Fruit fly (Drosophila melanogaster) whole organism, embryonic: ENCODE data around the gene Reg-2.

Source experiments
- ATbp ChIP-seq: fragments of 200-800 bp; sonication (Bioruptor generic); optimal IDR thresholded peaks from 2 replicates; lab custom pipeline; 2017; ENCODE audit warnings: missing biosample characterization, mild to moderate bottlenecking, missing genetic modification characterization, missing genetic modification reagents
- Abd-B ChIP-seq: fragments of 200-800 bp; sonication (Bioruptor generic); optimal IDR thresholded peaks from 2 replicates; lab custom pipeline; 2018; ENCODE audit warnings: missing biosample characterization, mild to moderate bottlenecking, missing genetic modification characterization, moderate library complexity
- C15 ChIP-seq: fragments of 200-800 bp; sonication (Bioruptor generic); IDR thresholded peaks from 3 replicates; pipeline ENCODE4 v1.3.6; 2022; ENCODE audit warnings: missing biosample characterization, missing genetic modification characterization
- CG10147 ChIP-seq: fragments of 200-800 bp; sonication (Bioruptor generic); optimal IDR thresholded peaks from 2 replicates; lab custom pipeline; 2019; ENCODE audit warnings: missing biosample characterization, mild to moderate bottlenecking, missing genetic modification characterization, moderate library complexity
- CG10431 ChIP-seq: fragments of 200-800 bp; sonication (Bioruptor generic); optimal IDR thresholded peaks from 3 replicates; lab custom pipeline; 2018; ENCODE audit warnings: missing biosample characterization, mild to moderate bottlenecking, missing genetic modification characterization
- CG11093 ChIP-seq: fragments of 200-800 bp; sonication (Bioruptor generic); IDR thresholded peaks from 3 replicates; pipeline ENCODE4 v1.3.6; 2022; ENCODE audit warnings: missing biosample characterization, missing genetic modification characterization
- CG11723 ChIP-seq: fragments of 200-800 bp; sonication (Bioruptor generic); optimal IDR thresholded peaks from 2 replicates; lab custom pipeline; 2017; ENCODE audit warnings: missing biosample characterization, mild to moderate bottlenecking, missing genetic modification characterization
- CG12391 ChIP-seq: fragments of 200-800 bp; sonication (Bioruptor generic); optimal IDR thresholded peaks from 3 replicates; lab custom pipeline; 2018; ENCODE audit warnings: missing biosample characterization, mild to moderate bottlenecking, missing genetic modification characterization, moderate library complexity
- CG12942 ChIP-seq: fragments of 200-800 bp; sonication (Bioruptor generic); optimal IDR thresholded peaks from 3 replicates; lab custom pipeline; 2016; ENCODE audit warnings: missing biosample characterization, missing genetic modification characterization
- CG13287 ChIP-seq: fragments of 200-800 bp; sonication (Bioruptor generic); IDR thresholded peaks from 2 replicates; pipeline ENCODE4 v1.3.6; 2022; ENCODE audit warnings: missing biosample characterization, missing genetic modification characterization; ENCODE audit not compliant: partially characterized antibody
- CG14860 ChIP-seq: fragments of 200-800 bp; sonication (Bioruptor generic); IDR thresholded peaks from 3 replicates; pipeline ENCODE4 v1.3.6; 2022; ENCODE audit warnings: missing biosample characterization, missing genetic modification characterization; ENCODE audit not compliant: partially characterized antibody
- CG1529 ChIP-seq: fragments of 200-800 bp; sonication (Bioruptor generic); optimal IDR thresholded peaks from 3 replicates; lab custom pipeline; 2018; ENCODE audit warnings: missing biosample characterization, missing genetic modification characterization
- CG1647 ChIP-seq: fragments of 200-800 bp; sonication (Bioruptor generic); optimal IDR thresholded peaks from 3 replicates; lab custom pipeline; 2016; ENCODE audit warnings: missing biosample characterization, missing genetic modification characterization
- CG17328 ChIP-seq: fragments of 200-800 bp; sonication (Bioruptor generic); IDR thresholded peaks from 2 replicates; pipeline ENCODE4 v1.3.6; 2022; ENCODE audit warnings: missing biosample characterization, missing genetic modification characterization
- CG31388 ChIP-seq: fragments of 200-800 bp; sonication (Bioruptor generic); optimal IDR thresholded peaks from 2 replicates; lab custom pipeline; 2016; ENCODE audit warnings: missing biosample characterization, missing genetic modification characterization
- CG32767 ChIP-seq: fragments of 200-800 bp; sonication (Bioruptor generic); IDR thresholded peaks from 2 replicates; pipeline ENCODE4 v1.3.6; 2022; ENCODE audit warnings: missing biosample characterization, missing genetic modification characterization
- CG34224 ChIP-seq: fragments of 200-800 bp; sonication (Bioruptor generic); IDR thresholded peaks from 3 replicates; pipeline ENCODE4 v1.3.6; 2022; ENCODE audit warnings: missing biosample characterization, missing genetic modification characterization; ENCODE audit not compliant: partially characterized antibody
- CG4360 ChIP-seq: fragments of 200-800 bp; sonication (Bioruptor generic); IDR thresholded peaks from 2 replicates; pipeline ENCODE4 v1.3.6; 2022; ENCODE audit warnings: missing biosample characterization, missing genetic modification characterization
- CG4424 ChIP-seq: fragments of 200-800 bp; sonication (Bioruptor generic); optimal IDR thresholded peaks from 3 replicates; lab custom pipeline; 2016; ENCODE audit warnings: missing biosample characterization, missing genetic modification characterization
- CG8765 ChIP-seq: fragments of 200-800 bp; sonication (Bioruptor generic); IDR thresholded peaks from 2 replicates; pipeline ENCODE4 v1.3.6; 2022; ENCODE audit warnings: missing biosample characterization, missing genetic modification characterization
- CG9727 ChIP-seq: fragments of 200-800 bp; sonication (Bioruptor generic); optimal IDR thresholded peaks from 3 replicates; lab custom pipeline; 2017; ENCODE audit warnings: missing biosample characterization, mild to moderate bottlenecking, missing genetic modification characterization
- Dip2 ChIP-seq: fragments of 200-800 bp; sonication (Bioruptor generic); IDR thresholded peaks from 2 replicates; pipeline ENCODE4 v1.3.6; 2022; ENCODE audit warnings: missing biosample characterization, missing genetic modification characterization
- Dp ChIP-seq: fragments of 200-800 bp; sonication (Bioruptor generic); optimal IDR thresholded peaks from 2 replicates; lab custom pipeline; 2018; ENCODE audit warnings: missing biosample characterization, mild to moderate bottlenecking, missing genetic modification characterization, moderate library complexity
- Ets97D ChIP-seq: fragments of 200-800 bp; sonication (Bioruptor generic); optimal IDR thresholded peaks from 3 replicates; lab custom pipeline; 2016; ENCODE audit warnings: missing biosample characterization, missing genetic modification characterization
- Gug ChIP-seq: fragments of 200-800 bp; sonication (Bioruptor generic); IDR thresholded peaks from 4 replicates; pipeline ENCODE4 v1.3.6; 2022; ENCODE audit warnings: missing biosample characterization, missing genetic modification characterization
- Hmx ChIP-seq: fragments of 200-800 bp; sonication (Bioruptor generic); optimal IDR thresholded peaks from 2 replicates; lab custom pipeline; 2016; ENCODE audit warnings: missing biosample characterization, missing genetic modification characterization
- Lim3 ChIP-seq: fragments of 200-800 bp; sonication (Bioruptor generic); IDR thresholded peaks from 2 replicates; pipeline ENCODE4 v1.3.6; 2022; ENCODE audit warnings: missing biosample characterization, missing genetic modification characterization
- Trl ChIP-seq, 3 experiments: fragments of >200 bp in 2 of 3; fragments of 200-800 bp in 1 of 3; sonication (Bioruptor generic) in 1 of 3; optimal IDR thresholded peaks; 2 replicates in 1 of 3; 3 replicates in 2 of 3; lab custom pipeline; 2016 to 2017; ENCODE audit warnings: missing biosample characterization in 1 of 3, missing genetic modification characterization in 1 of 3
- az2 ChIP-seq: fragments of 200-800 bp; sonication (Bioruptor generic); optimal IDR thresholded peaks from 3 replicates; lab custom pipeline; 2016; ENCODE audit warnings: missing biosample characterization, missing genetic modification characterization
- bbx ChIP-seq: fragments of 200-800 bp; sonication (Bioruptor generic); IDR thresholded peaks from 2 replicates; pipeline ENCODE4 v1.3.6; 2022; ENCODE audit warnings: missing biosample characterization, missing genetic modification characterization; ENCODE audit not compliant: partially characterized antibody
- corto ChIP-seq: fragments of 200-800 bp; sonication (Bioruptor generic); optimal IDR thresholded peaks from 2 replicates; lab custom pipeline; 2016; ENCODE audit warnings: missing biosample characterization, mild to moderate bottlenecking, missing genetic modification characterization, moderate library complexity
- da ChIP-seq: fragments of 200-800 bp; sonication (Bioruptor generic); optimal IDR thresholded peaks from 2 replicates; lab custom pipeline; 2016; ENCODE audit warnings: missing biosample characterization, missing genetic modification characterization
- gsb-n ChIP-seq: fragments of 200-800 bp; sonication (Bioruptor generic); optimal IDR thresholded peaks from 3 replicates; lab custom pipeline; 2018; ENCODE audit warnings: missing biosample characterization, mild to moderate bottlenecking, missing genetic modification characterization
- gt ChIP-seq: fragments of 200-800 bp; sonication (Bioruptor generic); IDR thresholded peaks from 2 replicates; pipeline ENCODE4 v1.3.6; 2022; ENCODE audit warnings: missing biosample characterization, missing genetic modification characterization
- jigr1 ChIP-seq: fragments of 200-800 bp; sonication (Bioruptor generic); IDR thresholded peaks from 3 replicates; pipeline ENCODE4 v1.3.6; 2022; ENCODE audit warnings: missing biosample characterization, missing genetic modification characterization
- klu ChIP-seq: fragments of 200-800 bp; sonication (Bioruptor generic); IDR thresholded peaks from 2 replicates; pipeline ENCODE4 v1.3.6; 2022; ENCODE audit warnings: missing biosample characterization, missing genetic modification characterization
- lov ChIP-seq, 2 experiments: fragments of 200-800 bp in 1 of 2; fragments of >200 bp in 1 of 2; sonication (Bioruptor generic) in 1 of 2; IDR thresholded peaks in 1 of 2; optimal IDR thresholded peaks in 1 of 2; 2 replicates in 1 of 2; 3 replicates in 1 of 2; pipeline versions ENCODE4 v1.3.6 to Lab custom; 2017 to 2022; ENCODE audit warnings: missing biosample characterization in 1 of 2, missing genetic modification characterization in 1 of 2
- oc ChIP-seq: fragments of 200-800 bp; sonication (Bioruptor generic); optimal IDR thresholded peaks from 2 replicates; lab custom pipeline; 2018; ENCODE audit warnings: missing biosample characterization, mild to moderate bottlenecking, missing genetic modification characterization, moderate library complexity
- p53 ChIP-seq: fragments of 200-800 bp; sonication (Bioruptor generic); optimal IDR thresholded peaks from 2 replicates; lab custom pipeline; 2016; ENCODE audit warnings: missing biosample characterization, missing genetic modification characterization
- pan ChIP-seq, 4 experiments: fragments of >200 bp in 3 of 4; fragments of 200-800 bp in 1 of 4; sonication (Bioruptor generic) in 1 of 4; optimal IDR thresholded peaks in 3 of 4; IDR thresholded peaks in 1 of 4; 2 replicates each; pipeline versions ENCODE4 v1.3.6 to Lab custom; 2017 to 2022; ENCODE audit warnings: missing biosample characterization in 2 of 4, missing genetic modification characterization in 2 of 4, mixed read lengths in 1 of 4
- peb ChIP-seq: fragments of 200-800 bp; sonication (Bioruptor generic); IDR thresholded peaks from 2 replicates; pipeline ENCODE4 v1.3.6; 2022; ENCODE audit warnings: missing biosample characterization, missing genetic modification characterization
- pnt ChIP-seq: fragments of 200-800 bp; sonication (Bioruptor generic); optimal IDR thresholded peaks from 3 replicates; lab custom pipeline; 2016; ENCODE audit warnings: missing biosample characterization, missing genetic modification characterization
- sim ChIP-seq: fragments of 200-800 bp; sonication (Bioruptor generic); IDR thresholded peaks from 2 replicates; pipeline ENCODE4 v1.3.6; 2022; ENCODE audit warnings: missing biosample characterization, missing genetic modification characterization
- tin ChIP-seq: fragments of 200-800 bp; sonication (Bioruptor generic); optimal IDR thresholded peaks from 3 replicates; lab custom pipeline; 2016; ENCODE audit warnings: missing biosample characterization, missing genetic modification characterization
- twi ChIP-seq: fragments of 200-800 bp; optimal IDR thresholded peaks from 2 replicates; lab custom pipeline; 2019; ENCODE audit warnings: missing biosample characterization, mild to moderate bottlenecking, missing genetic modification characterization, moderate library complexity
- unpg ChIP-seq: fragments of 200-800 bp; sonication (Bioruptor generic); optimal IDR thresholded peaks from 3 replicates; lab custom pipeline; 2018; ENCODE audit warnings: missing biosample characterization, mild to moderate bottlenecking, missing genetic modification characterization, moderate library complexity
- wdn ChIP-seq: fragments of 200-800 bp; sonication (Bioruptor generic); IDR thresholded peaks from 2 replicates; pipeline ENCODE4 v1.3.6; 2022; ENCODE audit warnings: missing biosample characterization, missing genetic modification characterization
- z ChIP-seq: fragments of 200-800 bp; sonication (Bioruptor generic); IDR thresholded peaks from 3 replicates; pipeline ENCODE4 v1.3.6; 2022; ENCODE audit warnings: missing biosample characterization, missing genetic modification characterization

The Reg-2 gene

DNA sequence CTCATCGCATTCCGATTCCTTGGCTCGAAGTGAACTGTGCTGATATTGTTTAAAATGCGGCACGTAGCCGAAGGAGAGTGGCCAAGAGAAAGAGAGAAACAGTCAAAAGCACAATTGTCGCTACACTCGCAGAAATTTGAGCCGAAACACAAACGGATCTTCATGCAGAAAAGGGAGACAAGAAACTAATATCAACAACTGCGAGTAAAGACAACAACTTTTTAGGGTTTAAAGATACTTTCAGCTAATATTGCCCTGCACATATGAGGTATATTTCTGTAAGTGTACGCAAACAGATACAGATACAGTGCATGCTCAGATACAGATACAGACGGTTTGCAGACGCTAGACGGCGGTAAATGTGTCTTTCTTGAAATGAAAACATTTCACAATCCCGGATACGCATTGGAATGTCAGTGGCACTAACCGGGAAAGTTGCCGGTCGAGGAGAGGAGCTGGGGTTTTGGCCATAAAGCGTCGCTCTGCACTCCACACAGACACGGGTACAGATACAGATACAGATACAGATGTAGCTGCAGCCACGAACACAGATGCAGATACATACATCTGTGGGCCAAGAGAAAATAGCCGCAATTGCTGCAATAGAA, 37.8 kb upstream of the Reg-2 start (continued):
- TF ChIP-seq unpg (GFP tag; lab: Kevin White, UChicago): peak; percentile 89
- TF ChIP-seq CG1529 (GFP tag; lab: Kevin White, UChicago): peak; percentile 90
- peak; percentile 62 for TF ChIP-seq CG10431
- TF ChIP-seq sim (GFP tag; lab: Robert Waterston, UW): peak; percentile 82
- no peak for TF ChIP-seq pan (optimal IDR thresholded peaks at IDR 0.05; lab: Kevin White, UChicago)
- peak in 1 of 2 experiments; percentile 93 for TF ChIP-seq pan (GFP tag; optimal IDR thresholded peaks at IDR 0.05 in 1 of 2, IDR thresholded peaks at IDR 0.05 in 1 of 2)
- TF ChIP-seq Trl (optimal IDR thresholded peaks at IDR 0.05; lab: Kevin White, UChicago): peak in 1 of 2 experiments; percentile 15
- TF ChIP-seq Trl (GFP tag; optimal IDR thresholded peaks at IDR 0.05; lab: Kevin White, UChicago): peak; percentile 83
- no peak for TF ChIP-seq CG13287 (GFP tag; lab: Robert Waterston, UW)
- peak; percentile 60 for TF ChIP-seq CG8765
- TF ChIP-seq corto: peak; percentile 64
- TF ChIP-seq twi: peak; percentile 42
- peak; percentile 79 for TF ChIP-seq Abd-B (GFP tag; lab: Kevin White, UChicago)
- peak; percentile 85 for TF ChIP-seq Gug (GFP tag; lab: Robert Waterston, UW)
- TF ChIP-seq CG10147 (GFP tag; lab: Kevin White, UChicago): peak; percentile 32
- peak; percentile 76 for TF ChIP-seq gt (GFP tag; lab: Robert Waterston, UW)
- no peak for TF ChIP-seq CG14860 (GFP tag; lab: Robert Waterston, UW)
- TF ChIP-seq CG4360 (GFP tag; lab: Robert Waterston, UW): peak; percentile 73
- peak; percentile 81 for TF ChIP-seq peb (GFP tag; lab: Robert Waterston, UW)
- TF ChIP-seq CG12942: peak; percentile 87
- peak; percentile 75 for TF ChIP-seq CG11093 (GFP tag; lab: Robert Waterston, UW)
- peak; percentile 93 for TF ChIP-seq az2 (GFP tag; lab: Kevin White, UChicago)
- peak; percentile 75 for TF ChIP-seq CG1647
- peak; percentile 64 for TF ChIP-seq Ets97D
- peak; percentile 58 for TF ChIP-seq CG31388 (GFP tag; lab: Kevin White, UChicago)
- no peak for TF ChIP-seq Hmx (GFP tag; lab: Kevin White, UChicago)
- no peak for TF ChIP-seq lov (optimal IDR thresholded peaks at IDR 0.05; lab: Kevin White, UChicago)
- peak; percentile 86; the same call in 2 of the 3 replicates for TF ChIP-seq lov (GFP tag; IDR thresholded peaks at IDR 0.05; lab: Robert Waterston, UW)
- TF ChIP-seq CG17328 (GFP tag; lab: Robert Waterston, UW): peak; percentile 92
- peak; percentile 36; the same call in 1 of the 3 replicates for TF ChIP-seq C15 (GFP tag; lab: Robert Waterston, UW)
- peak; percentile 55 for TF ChIP-seq klu (GFP tag; lab: Robert Waterston, UW)
- no peak; the same call in 1 of the 2 replicates for TF ChIP-seq Dip2
- TF ChIP-seq wdn: peak; percentile 78
- TF ChIP-seq oc: peak; percentile 95
- peak; percentile 58; the same call in 1 of the 3 replicates for TF ChIP-seq jigr1
- TF ChIP-seq ATbp (GFP tag; lab: Kevin White, UChicago): peak; percentile 93
- TF ChIP-seq CG32767 (GFP tag; lab: Robert Waterston, UW): peak; percentile 79
- TF ChIP-seq da (GFP tag; lab: Kevin White, UChicago): peak; percentile 84
- peak; percentile 77 for TF ChIP-seq z (GFP tag; lab: Robert Waterston, UW)
- TF ChIP-seq gsb-n (tag; lab: Kevin White, UChicago): peak; percentile 82
- peak; percentile 83 for TF ChIP-seq CG11723 (GFP tag; lab: Kevin White, UChicago)
- TF ChIP-seq bbx (GFP tag; lab: Robert Waterston, UW): 0 out of 2 replicates have a peak, but pooled peaks have one; percentile 37
- TF ChIP-seq CG9727 (GFP tag; lab: Kevin White, UChicago): peak; percentile 79
- peak; percentile 91 for TF ChIP-seq CG4424
- TF ChIP-seq CG12391 (tag; lab: Kevin White, UChicago): peak; percentile 87
- TF ChIP-seq p53 (GFP tag; lab: Kevin White, UChicago): peak; percentile 82
- TF ChIP-seq tin (GFP tag; lab: Kevin White, UChicago): peak; percentile 93
- peak; percentile 63; the same call in 1 of the 2 replicates for TF ChIP-seq Lim3 (GFP tag; lab: Robert Waterston, UW)
- no peak for TF ChIP-seq CG34224 (GFP tag; lab: Robert Waterston, UW)
- TF ChIP-seq Dp (GFP tag; lab: Kevin White, UChicago): no peak
- peak; percentile 87 for TF ChIP-seq pnt (GFP tag; lab: Kevin White, UChicago)
